Fruit fly (Drosophila melanogaster): Measurements from ENCODE around the gene CG1116.
A peak's percentile ranks its signal among the peaks of the same experiment; 100 is the strongest.

dm6 chr3R:5266282-5266681, 46.8 kb downstream of the CG1116 start:
- TF ChIP-seq psq (GFP tag; optimal IDR thresholded peaks at IDR 0.05) (no peak), tai (GFP tag; optimal IDR thresholded peaks at IDR 0.05) (no peak), Hr83 (GFP tag; optimal IDR thresholded peaks at IDR 0.05; ENCODE audit: poor library complexity, severe bottlenecking) (no peak), h (GFP tag; optimal IDR thresholded peaks at IDR 0.05) (no peak), Myc (optimal IDR thresholded peaks at IDR 0.05) (no peak), Sp1 (GFP tag; optimal IDR thresholded peaks at IDR 0.05) (no peak), lola (GFP tag; optimal IDR thresholded peaks at IDR 0.05) (no peak), Rel (GFP tag; optimal IDR thresholded peaks at IDR 0.05) (no peak), Rel (tag; optimal IDR thresholded peaks at IDR 0.05) (peak; percentile 92), fru (GFP tag; optimal IDR thresholded peaks at IDR 0.05) (no peak), OdsH (GFP tag; optimal IDR thresholded peaks at IDR 0.05) (no peak), pan (optimal IDR thresholded peaks at IDR 0.05) (no peak), brk (GFP tag; optimal IDR thresholded peaks at IDR 0.05) (no peak), Abd-B (GFP tag; optimal IDR thresholded peaks at IDR 0.05) (no peak), HLH106 (tag; optimal IDR thresholded peaks at IDR 0.05) (no peak)
